Fruit fly (Drosophila melanogaster): ENCODE measurements around the gene Cox10.
A peak's percentile ranks its signal among the peaks of the same experiment; 100 is the strongest.

Cox10 gene

DNA sequence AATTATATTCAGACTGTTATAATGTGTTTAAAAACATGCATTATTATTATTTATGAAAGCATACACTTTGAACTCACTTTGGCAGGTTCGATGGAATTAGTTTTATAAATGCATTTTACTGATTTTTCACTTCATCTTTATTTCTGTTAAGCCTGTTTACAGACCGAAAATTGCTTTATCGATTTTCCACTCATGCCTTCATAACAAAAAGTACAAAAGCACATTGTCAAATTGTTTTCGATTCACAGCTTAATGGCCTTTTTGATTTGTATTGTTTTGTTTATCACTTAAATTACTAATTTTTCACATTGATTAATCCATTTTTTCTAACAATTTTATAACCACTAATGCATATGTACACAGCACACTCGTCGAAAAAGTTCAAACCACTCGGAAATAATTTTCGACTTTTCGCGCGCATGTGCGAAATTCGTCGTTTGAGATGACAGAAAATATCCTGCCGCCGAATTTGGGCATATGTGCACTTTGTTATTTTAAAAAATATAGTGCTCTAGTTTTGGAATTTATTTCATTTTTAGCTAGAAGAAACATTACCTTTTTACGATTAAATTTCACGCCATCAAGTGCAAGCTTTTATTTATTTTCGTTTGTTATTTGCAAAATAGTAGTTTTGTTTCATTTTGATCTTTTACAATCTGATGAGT, 42.5 kb downstream of the Cox10 start, which contains the start of gene rho-5 (continued):
- TF ChIP-seq nom (GFP tag; optimal IDR thresholded peaks at IDR 0.05) (no peak), CG2120 (GFP tag; optimal IDR thresholded peaks at IDR 0.05) (peak; percentile 50), ham (GFP tag; IDR thresholded peaks at IDR 0.05) (no peak), mam (GFP tag; optimal IDR thresholded peaks at IDR 0.05) (peak; percentile 5), pzg (GFP tag; optimal IDR thresholded peaks at IDR 0.05) (peak; percentile 6)

- TF ChIP-seq CG11085 (GFP tag; IDR thresholded peaks at IDR 0.05) (no peak), ham (GFP tag; IDR thresholded peaks at IDR 0.05) (no peak), hkb (optimal IDR thresholded peaks at IDR 0.05) (no peak), hkb (GFP tag; IDR thresholded peaks at IDR 0.05) (peak; percentile 78), esg (GFP tag; conservative IDR thresholded peaks at IDR 0.05) (peak; percentile 58), Lim3 (GFP tag; IDR thresholded peaks at IDR 0.05) (no peak), jumu (GFP tag; optimal IDR thresholded peaks at IDR 0.05) (no peak), CG18476 (GFP tag; optimal IDR thresholded peaks at IDR 0.05) (no peak), Optix (GFP tag; IDR thresholded peaks at IDR 0.05) (no peak), lola (GFP tag; optimal IDR thresholded peaks at IDR 0.05) (peak in 1 of 3 experiments; percentile 77), Elba2 (GFP tag; optimal IDR thresholded peaks at IDR 0.05) (no peak), ato (GFP tag; IDR thresholded peaks at IDR 0.05; ENCODE audit: partially characterized antibody) (no peak), CG15073 (GFP tag; optimal IDR thresholded peaks at IDR 0.05) (no peak), CG9797 (GFP tag; optimal IDR thresholded peaks at IDR 0.05) (peak; percentile 80), Hmx (GFP tag; optimal IDR thresholded peaks at IDR 0.05) (no peak), sna (GFP tag; IDR thresholded peaks at IDR 0.05; ENCODE audit: partially characterized antibody) (no peak), crol (GFP tag; IDR thresholded peaks at IDR 0.05) (no peak), kni (GFP tag; optimal IDR thresholded peaks at IDR 0.05) (no peak), Med (GFP tag) (peak; percentile 68), CG11723 (GFP tag; optimal IDR thresholded peaks at IDR 0.05) (peak; percentile 9), lmd (GFP tag; IDR thresholded peaks at IDR 0.05) (peak; percentile 52; the same call in 1 of the 2 replicates), CG11456 (GFP tag; IDR thresholded peaks at IDR 0.05) (0 out of 3 replicates have a peak, but pooled peaks have one; percentile 13), CG10462 (GFP tag; optimal IDR thresholded peaks at IDR 0.05) (peak; percentile 20), CG7963 (GFP tag; IDR thresholded peaks at IDR 0.05; ENCODE audit: partially characterized antibody) (no peak), dati (GFP tag; IDR thresholded peaks at IDR 0.05) (no peak), ind (GFP tag; optimal IDR thresholded peaks at IDR 0.05) (peak; percentile 43), CG1024 (GFP tag; IDR thresholded peaks at IDR 0.05) (0 out of 2 replicates have a peak, but pooled peaks have one; percentile 35), CG8944 (GFP tag; optimal IDR thresholded peaks at IDR 0.05) (no peak), Dll (GFP tag; IDR thresholded peaks at IDR 0.05; ENCODE audit: partially characterized antibody) (peak; percentile 38; the same call in 1 of the 4 replicates), CG10209 (GFP tag; optimal IDR thresholded peaks at IDR 0.05) (peak; percentile 66), trh (GFP tag; optimal IDR thresholded peaks at IDR 0.05) (peak; percentile 19), CG17829 (tag; optimal IDR thresholded peaks at IDR 0.05) (peak; percentile 90), Six4 (GFP tag; optimal IDR thresholded peaks at IDR 0.05) (peak; percentile 47), Jarid2 (GFP tag; optimal IDR thresholded peaks at IDR 0.05) (no peak), Dbx (GFP tag; IDR thresholded peaks at IDR 0.05) (peak; percentile 65; the same call in 2 of the 3 replicates), D19B (GFP tag; optimal IDR thresholded peaks at IDR 0.05) (peak; percentile 21), usp (GFP tag; optimal IDR thresholded peaks at IDR 0.05) (no peak), Opbp (GFP tag; IDR thresholded peaks at IDR 0.05; ENCODE audit: partially characterized antibody) (no peak), org-1 (GFP tag; optimal IDR thresholded peaks at IDR 0.05) (no peak), knrl (GFP tag; IDR thresholded peaks at IDR 0.05; ENCODE audit: partially characterized antibody) (no peak), HLH4C (GFP tag; IDR thresholded peaks at IDR 0.05; ENCODE audit: partially characterized antibody) (no peak), CG3726 (GFP tag; IDR thresholded peaks at IDR 0.05) (peak; percentile 51; the same call in 1 of the 3 replicates)
Observed at dm6 chr2L:10375464-10376236, 44.4 kb downstream of the Cox10 start, which contains the start of the genes CG33303 and dpr19. CG33303 (minus strand) TSS chr2L:10375757. dpr19 (plus strand) TSS chr2L:10376168.

Measured in whole organism, embryonic.